Fruit fly (Drosophila melanogaster) whole organism, pupa: ENCODE results near the gene Tim17a2.

Experiments used
- CG10348 ChIP-seq: fragments of 200-800 bp; sonication (Bioruptor generic); IDR thresholded peaks from 2 replicates; pipeline ENCODE4 v1.3.6; 2022; ENCODE audit warnings: missing biosample characterization, missing genetic modification characterization
- CG13204 ChIP-seq: fragments of 200-800 bp; sonication (Bioruptor generic); optimal IDR thresholded peaks from 2 replicates; lab custom pipeline; 2018; ENCODE audit warnings: missing biosample characterization, mild to moderate bottlenecking, missing genetic modification characterization, moderate library complexity
- CG15710 ChIP-seq: fragments of 200-800 bp; sonication (Bioruptor generic); optimal IDR thresholded peaks from 2 replicates; lab custom pipeline; 2018; ENCODE audit warnings: missing biosample characterization, mild to moderate bottlenecking, missing genetic modification characterization, moderate library complexity
- CG32121 ChIP-seq: fragments of 200-800 bp; sonication (Bioruptor generic); IDR thresholded peaks from 2 replicates; pipeline ENCODE4 v1.3.6; 2022; ENCODE audit warnings: missing biosample characterization, missing genetic modification characterization
- CG8301 ChIP-seq: fragments of 200-800 bp; sonication (Bioruptor generic); optimal IDR thresholded peaks from 2 replicates; lab custom pipeline; 2018; ENCODE audit warnings: missing biosample characterization, mild to moderate bottlenecking, missing genetic modification characterization
- CG9948 ChIP-seq: fragments of 200-800 bp; sonication (Bioruptor generic); optimal IDR thresholded peaks from 2 replicates; lab custom pipeline; 2018; ENCODE audit warnings: missing biosample characterization, mild to moderate bottlenecking, missing genetic modification characterization, moderate library complexity
- D1 ChIP-seq: fragments of 200-800 bp; sonication (Bioruptor generic); optimal IDR thresholded peaks from 2 replicates; lab custom pipeline; 2018; ENCODE audit warnings: missing biosample characterization, mild to moderate bottlenecking, missing genetic modification characterization, moderate library complexity
- EcR ChIP-seq: fragments of 200-800 bp; sonication (Bioruptor generic); optimal IDR thresholded peaks from 3 replicates; lab custom pipeline; 2019; ENCODE audit warnings: missing biosample characterization, missing genetic modification characterization, mild to moderate bottlenecking, moderate library complexity, missing genetic modification reagents
- Ets98B ChIP-seq: fragments of 200-800 bp; sonication (Bioruptor generic); IDR thresholded peaks from 2 replicates; pipeline ENCODE4 v1.3.6; 2022; ENCODE audit warnings: missing biosample characterization, missing genetic modification characterization
- Pif1A ChIP-seq: fragments of 200-800 bp; sonication (Bioruptor generic); optimal IDR thresholded peaks from 3 replicates; lab custom pipeline; 2016; ENCODE audit warnings: missing biosample characterization, missing genetic modification characterization
- Pif1B ChIP-seq: fragments of 200-800 bp; sonication (Bioruptor generic); optimal IDR thresholded peaks from 3 replicates; lab custom pipeline; 2016; ENCODE audit warnings: missing biosample characterization, missing genetic modification characterization
- Snoo ChIP-seq: fragments of 200-800 bp; sonication (Bioruptor generic); optimal IDR thresholded peaks from 3 replicates; lab custom pipeline; 2017; ENCODE audit warnings: missing biosample characterization, mild to moderate bottlenecking, missing genetic modification characterization, inconsistent platforms
- fd96Ca ChIP-seq: fragments of 200-800 bp; sonication (Bioruptor generic); IDR thresholded peaks from 3 replicates; pipeline ENCODE4 v1.3.6; 2022; ENCODE audit warnings: missing biosample characterization, missing genetic modification characterization
- rn ChIP-seq: fragments of 200-800 bp; sonication (Bioruptor generic); IDR thresholded peaks from 2 replicates; pipeline ENCODE4 v1.3.6; 2022; ENCODE audit warnings: missing biosample characterization, missing genetic modification characterization

- no peak for TF ChIP-seq EcR (GFP tag; lab: Kevin White, UChicago)
- TF ChIP-seq fd96Ca (GFP tag; lab: Robert Waterston, UW) = no peak
- no peak for TF ChIP-seq D1 (tag; lab: Kevin White, UChicago)
- TF ChIP-seq Pif1B (GFP tag; lab: Kevin White, UChicago) = no peak
- TF ChIP-seq CG13204 (GFP tag; lab: Kevin White, UChicago) = no peak
- no peak for TF ChIP-seq CG9948 (tag; lab: Kevin White, UChicago)
- TF ChIP-seq CG8301 = no peak
- TF ChIP-seq Snoo (tag; lab: Kevin White, UChicago) = no peak
- no peak for TF ChIP-seq Pif1A (GFP tag; lab: Kevin White, UChicago)
- no peak for TF ChIP-seq Ets98B
- no peak for TF ChIP-seq CG15710 (tag; lab: Kevin White, UChicago)
- no peak for TF ChIP-seq CG10348
- no peak for TF ChIP-seq CG32121 (GFP tag; lab: Robert Waterston, UW)
- TF ChIP-seq rn (GFP tag; lab: Robert Waterston, UW) = no peak
Measured at dm6 chr3R:5226025-5226424, 36.5 kb downstream of the Tim17a2 start, which contains the start of gene Vps37B.
